Worm (Caenorhabditis elegans) whole organism, mixed stage, embryonic: Measurements from ENCODE around the gene col-95.

Source experiments
- bed-3 ChIP-seq: fragments of 200-800 bp; sonication (Bioruptor generic); optimal IDR thresholded peaks from 3 replicates; lab custom pipeline; 2018; ENCODE audit warnings: mild to moderate bottlenecking, missing genetic modification characterization, moderate library complexity, missing compliant biosample characterization
- blmp-1 ChIP-seq: fragments of 150-350 bp; optimal IDR thresholded peaks from 2 replicates; lab custom pipeline; 2014; ENCODE audit warnings: missing biosample characterization, missing genetic modification characterization
- ceh-39 ChIP-seq: fragments of 150-350 bp; optimal IDR thresholded peaks from 2 replicates; lab custom pipeline; 2014; ENCODE audit warnings: missing biosample characterization, missing genetic modification characterization
- ceh-43 ChIP-seq: fragments of 200-800 bp; sonication (Bioruptor generic); optimal IDR thresholded peaks from 2 replicates; lab custom pipeline; 2018; ENCODE audit warnings: mild to moderate bottlenecking, missing genetic modification characterization, moderate library complexity, missing compliant biosample characterization
- ces-1 ChIP-seq: fragments of 150-350 bp; optimal IDR thresholded peaks from 2 replicates; lab custom pipeline; 2014; ENCODE audit warnings: missing biosample characterization, missing genetic modification reagents, missing genetic modification characterization
- cnd-1 ChIP-seq: fragments of 200-800 bp; sonication (Bioruptor generic); optimal IDR thresholded peaks from 2 replicates; lab custom pipeline; 2018; ENCODE audit warnings: mild to moderate bottlenecking, missing genetic modification characterization, missing compliant biosample characterization
- drap-1 ChIP-seq: fragments of 200-800 bp; sonication (Bioruptor generic); optimal IDR thresholded peaks from 3 replicates; lab custom pipeline; 2018; ENCODE audit warnings: mild to moderate bottlenecking, missing genetic modification characterization, missing compliant biosample characterization
- elt-1 ChIP-seq: sonication (generic microtip); optimal IDR thresholded peaks from 2 replicates; lab custom pipeline; 2017; ENCODE audit warnings: missing genetic modification characterization, mild to moderate bottlenecking, missing compliant biosample characterization, antibody characterized with exemption, moderate library complexity, borderline replicate concordance; ENCODE audit not compliant: insufficient read depth
- elt-3 ChIP-seq: fragments of 150-350 bp; optimal IDR thresholded peaks from 2 replicates; lab custom pipeline; 2014; ENCODE audit warnings: missing biosample characterization, missing genetic modification characterization
- flh-1 ChIP-seq: fragments of 200-800 bp; sonication (Bioruptor generic); optimal IDR thresholded peaks from 2 replicates; lab custom pipeline; 2018; ENCODE audit warnings: mild to moderate bottlenecking, missing genetic modification characterization, moderate library complexity, missing compliant biosample characterization
- ham-2 ChIP-seq: fragments of 200-800 bp; sonication (Bioruptor generic); optimal IDR thresholded peaks from 2 replicates; lab custom pipeline; 2018; ENCODE audit warnings: mild to moderate bottlenecking, missing genetic modification characterization, missing compliant biosample characterization
- hlh-1 ChIP-seq: fragments of 150-350 bp; optimal IDR thresholded peaks from 2 replicates; lab custom pipeline; 2014; ENCODE audit warnings: missing biosample characterization, missing genetic modification reagents, missing genetic modification characterization
- lin-13 ChIP-seq: fragments of 150-350 bp; optimal IDR thresholded peaks from 2 replicates; lab custom pipeline; 2014; ENCODE audit warnings: missing biosample characterization, missing genetic modification characterization
- lin-32 ChIP-seq: fragments of 200-800 bp; sonication (Bioruptor generic); optimal IDR thresholded peaks from 2 replicates; lab custom pipeline; 2018; ENCODE audit warnings: mild to moderate bottlenecking, missing genetic modification characterization, missing compliant biosample characterization
- lsy-2 ChIP-seq: fragments of 150-350 bp; optimal IDR thresholded peaks from 2 replicates; lab custom pipeline; 2014; ENCODE audit warnings: missing biosample characterization, missing genetic modification characterization
- mab-5 ChIP-seq: fragments of 150-350 bp; optimal IDR thresholded peaks from 2 replicates; lab custom pipeline; 2014; ENCODE audit warnings: missing biosample characterization, missing genetic modification characterization
- mep-1 ChIP-seq: fragments of 150-350 bp; optimal IDR thresholded peaks from 2 replicates; lab custom pipeline; 2017; ENCODE audit warnings: missing biosample characterization, missing genetic modification reagents, missing genetic modification characterization, inconsistent platforms
- mls-2 ChIP-seq: sonication (generic microtip); optimal IDR thresholded peaks from 2 replicates; lab custom pipeline; 2016; ENCODE audit warnings: mild to moderate bottlenecking, missing genetic modification characterization, moderate library complexity, missing compliant biosample characterization
- nhr-12 ChIP-seq: fragments of 150-350 bp; optimal IDR thresholded peaks from 2 replicates; lab custom pipeline; 2014; ENCODE audit warnings: missing biosample characterization, missing genetic modification characterization
- nhr-2 ChIP-seq: fragments of 150-350 bp; optimal IDR thresholded peaks from 2 replicates; lab custom pipeline; 2014; ENCODE audit warnings: missing biosample characterization, missing genetic modification characterization
- nhr-237 ChIP-seq: fragments of 150-350 bp; optimal IDR thresholded peaks from 2 replicates; lab custom pipeline; 2014; ENCODE audit warnings: missing biosample characterization, missing genetic modification characterization
- nhr-28 ChIP-seq: fragments of 150-350 bp; optimal IDR thresholded peaks from 2 replicates; lab custom pipeline; 2014; ENCODE audit warnings: missing biosample characterization, missing genetic modification characterization
- nhr-76 ChIP-seq: sonication (generic microtip); optimal IDR thresholded peaks from 2 replicates; lab custom pipeline; 2017; ENCODE audit warnings: missing biosample characterization, missing genetic modification characterization
- pha-4 ChIP-seq: fragments of 150-350 bp; optimal IDR thresholded peaks from 2 replicates; lab custom pipeline; 2018; ENCODE audit warnings: missing biosample characterization, missing genetic modification reagents, missing genetic modification characterization
- snpc-4 ChIP-seq: fragments of 150-350 bp; optimal IDR thresholded peaks from 2 replicates; lab custom pipeline; 2014; ENCODE audit warnings: missing biosample characterization, missing genetic modification characterization
- sptf-1 ChIP-seq: sonication (generic microtip); optimal IDR thresholded peaks from 2 replicates; lab custom pipeline; 2017; ENCODE audit warnings: mild to moderate bottlenecking, missing genetic modification characterization, moderate library complexity, missing compliant biosample characterization
- tbx-8 ChIP-seq: fragments of 200-800 bp; sonication (Bioruptor generic); optimal IDR thresholded peaks from 2 replicates; lab custom pipeline; 2018; ENCODE audit warnings: mild to moderate bottlenecking, missing genetic modification characterization, moderate library complexity, missing compliant biosample characterization
- unc-120 ChIP-seq: sonication (generic microtip); optimal IDR thresholded peaks from 2 replicates; lab custom pipeline; 2017; ENCODE audit warnings: missing genetic modification characterization, missing compliant biosample characterization; ENCODE audit not compliant: poor library complexity, severe bottlenecking
- unc-39 ChIP-seq: fragments of 150-350 bp; optimal IDR thresholded peaks from 2 replicates; lab custom pipeline; 2014; ENCODE audit warnings: missing biosample characterization, missing genetic modification characterization
- unc-62 ChIP-seq: fragments of 150-350 bp; optimal IDR thresholded peaks from 2 replicates; lab custom pipeline; 2014; ENCODE audit warnings: missing biosample characterization, missing genetic modification reagents, missing genetic modification characterization
- zip-8 ChIP-seq: fragments of 150-350 bp; optimal IDR thresholded peaks from 2 replicates; lab custom pipeline; 2014; ENCODE audit warnings: missing biosample characterization, missing genetic modification characterization

The col-95 gene

ce11 chrIII:11684770-11685169 lies 19.0 kb upstream of the col-95 start:
- TF ChIP-seq drap-1 (GFP tag; lab: Kevin White, UChicago), result no peak
- no peak for TF ChIP-seq elt-3 (tag; lab: Kevin White, UChicago)
- no peak for TF ChIP-seq blmp-1
- no peak for TF ChIP-seq hlh-1 (tag; lab: Kevin White, UChicago)
- peak; percentile 70 for TF ChIP-seq zip-8 (tag; lab: Kevin White, UChicago)

- TF ChIP-seq sptf-1 (tag; lab: Kevin White, UChicago) (no peak), elt-1 (tag; lab: Kevin White, UChicago) (peak; percentile 78), elt-3 (tag; lab: Kevin White, UChicago) (peak; percentile 68)
Measured at ce11 chrIII:11689303-11689702, 14.5 kb upstream of the col-95 start.

- TF ChIP-seq lin-32 (GFP tag; lab: Kevin White, UChicago), result no peak
- TF ChIP-seq nhr-237 (tag; lab: Kevin White, UChicago), result no peak
Measured at ce11 chrIII:11689887-11690286, 13.9 kb upstream of the col-95 start.

- TF ChIP-seq nhr-76 (tag; lab: Kevin White, UChicago), result no peak
- TF ChIP-seq ces-1 (GFP tag; lab: Kevin White, UChicago), result no peak
- no peak for TF ChIP-seq nhr-12 (tag; lab: Kevin White, UChicago)
- no peak for TF ChIP-seq unc-120 (tag; lab: Kevin White, UChicago)
- TF ChIP-seq drap-1 (GFP tag; lab: Kevin White, UChicago), result no peak
- no peak for TF ChIP-seq snpc-4 (tag; lab: Kevin White, UChicago)
- TF ChIP-seq sptf-1 (tag; lab: Kevin White, UChicago), result no peak
- TF ChIP-seq unc-39 (tag; lab: Kevin White, UChicago), result no peak
- no peak for TF ChIP-seq ham-2 (GFP tag; lab: Kevin White, UChicago)
Measured at ce11 chrIII:11692380-11692779, 11.4 kb upstream of the col-95 start.

- TF ChIP-seq nhr-28, result no peak
Measured at ce11 chrIII:11694506-11694947, 9.3 kb upstream of the col-95 start.

ce11 chrIII:11694975-11695374 lies 8.8 kb upstream of the col-95 start, which contains the start of gene Y41C4A.22:
Gene Y41C4A.22 (plus strand): TSS chrIII:11695275.
- no peak for TF ChIP-seq tbx-8 (GFP tag; lab: Kevin White, UChicago)
- no peak for TF ChIP-seq mab-5
- no peak for TF ChIP-seq nhr-28
- no peak for TF ChIP-seq unc-62 (GFP tag; lab: Kevin White, UChicago)
- TF ChIP-seq nhr-76 (tag; lab: Kevin White, UChicago), result no peak
- TF ChIP-seq hlh-1 (tag; lab: Kevin White, UChicago), result no peak
- TF ChIP-seq snpc-4 (tag; lab: Kevin White, UChicago), result no peak
- TF ChIP-seq cnd-1 (tag; lab: Kevin White, UChicago), result no peak
- TF ChIP-seq sptf-1 (tag; lab: Kevin White, UChicago), result no peak
- no peak for TF ChIP-seq lin-13 (tag; lab: Kevin White, UChicago)
- no peak for TF ChIP-seq ham-2 (GFP tag; lab: Kevin White, UChicago)
- TF ChIP-seq unc-39 (tag; lab: Kevin White, UChicago), result no peak
- TF ChIP-seq mep-1 (tag; lab: Kevin White, UChicago), result no peak
- no peak for TF ChIP-seq ceh-43 (GFP tag; lab: Kevin White, UChicago)
- no peak for TF ChIP-seq nhr-12 (tag; lab: Kevin White, UChicago)
- no peak for TF ChIP-seq nhr-2
- TF ChIP-seq elt-3 (tag; lab: Kevin White, UChicago), result no peak

- TF ChIP-seq elt-3 (tag; lab: Kevin White, UChicago) (no peak), lsy-2 (no peak), sptf-1 (tag; lab: Kevin White, UChicago) (no peak), flh-1 (GFP tag; lab: Kevin White, UChicago) (no peak), mls-2 (tag; lab: Kevin White, UChicago) (no peak), nhr-76 (tag; lab: Kevin White, UChicago) (no peak), ham-2 (GFP tag; lab: Kevin White, UChicago) (no peak), pha-4 (tag; lab: Kevin White, UChicago) (no peak), hlh-1 (tag; lab: Kevin White, UChicago) (no peak), snpc-4 (tag; lab: Kevin White, UChicago) (no peak), unc-39 (tag; lab: Kevin White, UChicago) (no peak), bed-3 (GFP tag; lab: Kevin White, UChicago) (no peak), unc-120 (tag; lab: Kevin White, UChicago) (no peak), ceh-39 (no peak), elt-1 (tag; lab: Kevin White, UChicago) (no peak), lin-32 (GFP tag; lab: Kevin White, UChicago) (no peak), unc-62 (GFP tag; lab: Kevin White, UChicago) (no peak), mab-5 (no peak), tbx-8 (GFP tag; lab: Kevin White, UChicago) (no peak), nhr-28 (no peak)
- TF ChIP-seq, all 35 proteins: peak for 0
Measured at ce11 chrIII:11696273-11696672, 7.5 kb upstream of the col-95 start, which contains the start of gene Y41C4A.6. Gene Y41C4A.6 (plus strand): TSS chrIII:11696573.
